Worm (Caenorhabditis elegans): Measurements from ENCODE around the gene eif-3.B.

ce11 chrII:14814894-14815568 is 19.8 kb downstream of the eif-3.B start, which contains the start of gene W01D2.1:
- no peak for TF ChIP-seq F22D6.2 (tag; optimal IDR thresholded peaks at IDR 0.05)
- no peak for TF ChIP-seq C06A6.2 (GFP tag; conservative IDR thresholded peaks at IDR 0.05)

Data from whole organism, young adult.